Worm (Caenorhabditis elegans): Measurements from ENCODE around the gene Y57G11C.51.

- no peak for TF ChIP-seq sox-2 (GFP tag; IDR thresholded peaks at IDR 0.05)
- TF ChIP-seq pha-4 (tag; optimal IDR thresholded peaks at IDR 0.05): no peak
- no peak for TF ChIP-seq nfya-1 (tag; optimal IDR thresholded peaks at IDR 0.05)
- TF ChIP-seq pha-2 (tag; optimal IDR thresholded peaks at IDR 0.05): no peak
- TF ChIP-seq F13H6.1 (tag; optimal IDR thresholded peaks at IDR 0.05): no peak
- TF ChIP-seq sdc-2 (tag; optimal IDR thresholded peaks at IDR 0.05): no peak
- TF ChIP-seq ama-1 (optimal IDR thresholded peaks at IDR 0.05): no peak
- no peak for TF ChIP-seq ceh-48 (tag; optimal IDR thresholded peaks at IDR 0.05)
- TF ChIP-seq pros-1 (tag; optimal IDR thresholded peaks at IDR 0.05): no peak
- TF ChIP-seq K02D7.2 (tag; optimal IDR thresholded peaks at IDR 0.05): no peak
- no peak for TF ChIP-seq ceh-34 (tag; optimal IDR thresholded peaks at IDR 0.05)
- TF ChIP-seq ceh-30 (tag; optimal IDR thresholded peaks at IDR 0.05): no peak
- no peak for TF ChIP-seq ceh-18 (tag; optimal IDR thresholded peaks at IDR 0.05)
Observed at ce11 chrIV:14802316-14802715, 28.0 kb upstream of the Y57G11C.51 start, which contains the start of gene Y57G11C.1142.

Data from whole organism, late embryonic.